Fruit fly (Drosophila melanogaster) whole organism: Measurements from ENCODE around the gene CG14826.

Source experiments
- CG8478 ChIP-seq: fragments of >200 bp; optimal IDR thresholded peaks from 2 replicates; lab custom pipeline; 2018; ENCODE audit warnings: inconsistent platforms
- Dll ChIP-seq: fragments of >200 bp; optimal IDR thresholded peaks from 2 replicates; lab custom pipeline; 2017
- EcR ChIP-seq, 2 experiments: fragments of >200 bp; optimal IDR thresholded peaks; 2 replicates each; lab custom pipeline; 2017; ENCODE audit warnings: missing biosample characterization in 2 of 2, missing genetic modification characterization in 2 of 2, missing genetic modification reagents in 2 of 2
- pan ChIP-seq: fragments of >200 bp; optimal IDR thresholded peaks from 2 replicates; lab custom pipeline; 2017
- psq ChIP-seq: fragments of >200 bp; optimal IDR thresholded peaks from 2 replicates; lab custom pipeline; 2017
- usp ChIP-seq: fragments of >200 bp; optimal IDR thresholded peaks from 2 replicates; lab custom pipeline; 2017; ENCODE audit warnings: missing biosample characterization, missing genetic modification characterization, mixed read lengths

dm6 chr3L:7184739-7185488, 49.4 kb upstream of the CG14826 start:
- no peak for TF ChIP-seq CG8478 (lab: Kevin White, UChicago)
- no peak for TF ChIP-seq pan
- no peak for TF ChIP-seq usp (GFP tag; lab: Kevin White, UChicago)
- TF ChIP-seq EcR (GFP tag; optimal IDR thresholded peaks at IDR 0.05; lab: Kevin White, UChicago): no peak
- no peak for TF ChIP-seq Dll (lab: Kevin White, UChicago)
- TF ChIP-seq psq (lab: Kevin White, UChicago): no peak
